Comparison of ENCODE assay signal across 4 fruit fly cellular contexts in the genomic region with DNA sequence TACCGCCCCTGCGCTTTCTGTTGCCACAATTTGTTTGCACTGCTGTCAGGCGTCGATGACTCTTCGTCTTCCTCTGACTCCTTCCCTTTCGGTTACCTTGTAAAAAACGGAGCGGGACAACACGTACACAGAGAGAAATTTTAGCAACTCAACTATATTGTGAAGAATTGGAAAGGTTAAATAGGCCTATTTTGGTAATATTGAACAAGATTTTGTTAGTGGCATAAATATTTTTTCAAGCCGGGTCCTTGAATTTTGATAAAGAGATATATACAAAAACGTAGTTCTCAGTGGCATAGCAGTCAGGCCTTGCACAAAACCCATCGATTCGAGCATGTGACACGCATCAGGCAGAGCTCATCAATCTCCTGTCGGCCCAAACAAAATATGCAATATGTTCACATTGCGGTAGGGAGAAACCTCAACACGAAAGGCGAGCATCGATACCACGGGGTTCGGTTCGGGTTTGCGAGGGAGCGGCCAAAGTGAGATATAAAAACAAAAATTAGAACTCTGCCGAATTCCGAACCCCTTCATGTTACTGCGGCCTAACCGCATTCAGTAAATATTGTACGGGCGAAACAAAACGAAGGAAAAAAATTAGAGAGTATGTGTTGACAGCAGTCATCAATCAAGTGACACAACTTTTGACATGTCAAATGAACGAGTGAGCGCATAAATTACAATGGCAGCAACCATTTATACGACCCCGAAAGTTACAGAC.
TF ChIP-seq lines count a peak whose summit lies in the region.

No protein-coding gene starts in this region.

- peak; percentile 31 for TF ChIP-seq CTCF in whole organism, embryonic (GFP tag; optimal IDR thresholded peaks at IDR 0.05; lab: Kevin White, UChicago)

TF ChIP-seq in whole organism, embryonic, 481 proteins besides CTCF, POLR2A, EP300 and RAD21 (continues in another document):
- no peak for TF ChIP-seq CG4707 (GFP tag; optimal IDR thresholded peaks at IDR 0.05; lab: Kevin White, UChicago)
- TF ChIP-seq CG18619 (GFP tag; optimal IDR thresholded peaks at IDR 0.05; lab: Kevin White, UChicago) = peak; percentile 58
- TF ChIP-seq Gug (GFP tag; IDR thresholded peaks at IDR 0.05; lab: Robert Waterston, UW) = peak; percentile 58; the same call in 3 of the 4 replicates
- TF ChIP-seq CG16815 (GFP tag; optimal IDR thresholded peaks at IDR 0.05; lab: Kevin White, UChicago) = peak; percentile 80
- no peak for TF ChIP-seq inv (GFP tag; IDR thresholded peaks at IDR 0.05; lab: Robert Waterston, UW; ENCODE audit: partially characterized antibody)
- peak; percentile 68; the same call in 2 of the 3 replicates for TF ChIP-seq Optix (GFP tag; IDR thresholded peaks at IDR 0.05; lab: Robert Waterston, UW)
- peak; percentile 56; the same call in 1 of the 2 replicates for TF ChIP-seq CG7372 (GFP tag; IDR thresholded peaks at IDR 0.05; lab: Robert Waterston, UW)
- TF ChIP-seq CG12769 (tag; optimal IDR thresholded peaks at IDR 0.05; lab: Kevin White, UChicago) = peak; percentile 32
- TF ChIP-seq Bdp1 (GFP tag; optimal IDR thresholded peaks at IDR 0.05; lab: Kevin White, UChicago) = peak; percentile 42
- no peak for TF ChIP-seq fru (optimal IDR thresholded peaks at IDR 0.05; lab: Kevin White, UChicago)
- peak; percentile 9 for TF ChIP-seq Sry-β (GFP tag; optimal IDR thresholded peaks at IDR 0.05; lab: Kevin White, UChicago)
- no peak for TF ChIP-seq h (optimal IDR thresholded peaks at IDR 0.05; lab: Kevin White, UChicago)
- peak; percentile 5 for TF ChIP-seq run (tag; optimal IDR thresholded peaks at IDR 0.05; lab: Kevin White, UChicago)
- no peak for TF ChIP-seq jigr1 (GFP tag; IDR thresholded peaks at IDR 0.05; lab: Robert Waterston, UW)
- no peak for TF ChIP-seq CG16813 (GFP tag; IDR thresholded peaks at IDR 0.05; lab: Robert Waterston, UW; ENCODE audit: partially characterized antibody)
- TF ChIP-seq CG3407 (GFP tag; optimal IDR thresholded peaks at IDR 0.05; lab: Kevin White, UChicago) = no peak
- peak; percentile 94 for TF ChIP-seq dmrt11E (tag; optimal IDR thresholded peaks at IDR 0.05; lab: Kevin White, UChicago)
- TF ChIP-seq CG2199 (GFP tag; IDR thresholded peaks at IDR 0.05; lab: Robert Waterston, UW) = 0 out of 3 replicates have a peak, but pooled peaks have one; percentile 52
- TF ChIP-seq Nf-YB (GFP tag; optimal IDR thresholded peaks at IDR 0.05; lab: Kevin White, UChicago) = peak; percentile 34

TF ChIP-seq in whole organism, prepupa, 60 proteins besides CTCF, POLR2A, EP300 and RAD21 (continues in another document):
- TF ChIP-seq CG1621 (tag; optimal IDR thresholded peaks at IDR 0.05; lab: Kevin White, UChicago) (peak; percentile 83), vri (GFP tag; optimal IDR thresholded peaks at IDR 0.05; lab: Kevin White, UChicago) (peak; percentile 79), Eip93F (GFP tag; optimal IDR thresholded peaks at IDR 0.05; lab: Kevin White, UChicago) (peak; percentile 79), Hr4 (GFP tag; optimal IDR thresholded peaks at IDR 0.05; lab: Kevin White, UChicago) (peak; percentile 69), CG6163 (GFP tag; IDR thresholded peaks at IDR 0.05; lab: Robert Waterston, UW) (peak; percentile 87), esn (GFP tag; optimal IDR thresholded peaks at IDR 0.05; lab: Kevin White, UChicago) (peak; percentile 88), CG10631 (GFP tag; optimal IDR thresholded peaks at IDR 0.05; lab: Kevin White, UChicago) (peak; percentile 76), cyc (GFP tag; optimal IDR thresholded peaks at IDR 0.05; lab: Kevin White, UChicago) (peak; percentile 90), Hr39 (GFP tag; optimal IDR thresholded peaks at IDR 0.05; lab: Kevin White, UChicago) (peak; percentile 93), CG32006 (GFP tag; optimal IDR thresholded peaks at IDR 0.05; lab: Kevin White, UChicago) (peak; percentile 37), pdm3 (GFP tag; optimal IDR thresholded peaks at IDR 0.05; lab: Kevin White, UChicago) (peak; percentile 66), Lpt (GFP tag; optimal IDR thresholded peaks at IDR 0.05; lab: Kevin White, UChicago) (peak; percentile 11), dsx (GFP tag; optimal IDR thresholded peaks at IDR 0.05; lab: Kevin White, UChicago; ENCODE audit: poor library complexity, severe bottlenecking) (peak; percentile 86), Sox15 (GFP tag; optimal IDR thresholded peaks at IDR 0.05; lab: Kevin White, UChicago) (peak; percentile 73), CG9139 (GFP tag; optimal IDR thresholded peaks at IDR 0.05; lab: Kevin White, UChicago) (peak; percentile 76), CG8632 (GFP tag; optimal IDR thresholded peaks at IDR 0.05; lab: Kevin White, UChicago) (peak; percentile 73), lz (GFP tag; optimal IDR thresholded peaks at IDR 0.05; lab: Kevin White, UChicago) (peak; percentile 87), acj6 (GFP tag; optimal IDR thresholded peaks at IDR 0.05; lab: Kevin White, UChicago) (peak; percentile 65), achi (GFP tag; optimal IDR thresholded peaks at IDR 0.05; lab: Kevin White, UChicago) (peak; percentile 75), eg (GFP tag; IDR thresholded peaks at IDR 0.05; lab: Robert Waterston, UW) (no peak), svp (GFP tag; lab: Kevin White, UChicago) (peak; percentile 96)

TF ChIP-seq in whole organism, pupa, 21 proteins besides CTCF, POLR2A, EP300 and RAD21:
- TF ChIP-seq CG32121 (GFP tag; IDR thresholded peaks at IDR 0.05; lab: Robert Waterston, UW) = peak; percentile 43; the same call in 1 of the 2 replicates
- peak; percentile 83 for TF ChIP-seq CG4496 (GFP tag; IDR thresholded peaks at IDR 0.05; lab: Robert Waterston, UW)
- TF ChIP-seq CG15710 (tag; optimal IDR thresholded peaks at IDR 0.05; lab: Kevin White, UChicago) = peak; percentile 74
- peak; percentile 68 for TF ChIP-seq Pif1A (GFP tag; optimal IDR thresholded peaks at IDR 0.05; lab: Kevin White, UChicago)
- peak; percentile 70 for TF ChIP-seq CG14655 (GFP tag; optimal IDR thresholded peaks at IDR 0.05; lab: Kevin White, UChicago)
- TF ChIP-seq gl (tag; optimal IDR thresholded peaks at IDR 0.05; lab: Kevin White, UChicago) = peak; percentile 69
- peak; percentile 72 for TF ChIP-seq EcR (GFP tag; optimal IDR thresholded peaks at IDR 0.05; lab: Kevin White, UChicago)
- no peak for TF ChIP-seq rn (GFP tag; IDR thresholded peaks at IDR 0.05; lab: Robert Waterston, UW)
- TF ChIP-seq CG12605 (GFP tag; IDR thresholded peaks at IDR 0.05; lab: Robert Waterston, UW) = no peak
- peak; percentile 59; the same call in 2 of the 3 replicates for TF ChIP-seq fd96Ca (GFP tag; IDR thresholded peaks at IDR 0.05; lab: Robert Waterston, UW)
- peak; percentile 67 for TF ChIP-seq D1 (tag; optimal IDR thresholded peaks at IDR 0.05; lab: Kevin White, UChicago)
- peak; percentile 79 for TF ChIP-seq CG9948 (tag; optimal IDR thresholded peaks at IDR 0.05; lab: Kevin White, UChicago)
- TF ChIP-seq CG34367 (tag; optimal IDR thresholded peaks at IDR 0.05; lab: Kevin White, UChicago) = peak; percentile 64
- TF ChIP-seq Ets98B (GFP tag; IDR thresholded peaks at IDR 0.05; lab: Robert Waterston, UW) = peak; percentile 30; the same call in 1 of the 2 replicates
- TF ChIP-seq Snoo (tag; optimal IDR thresholded peaks at IDR 0.05; lab: Kevin White, UChicago) = peak; percentile 90
- TF ChIP-seq CG10348 (GFP tag; IDR thresholded peaks at IDR 0.05; lab: Robert Waterston, UW) = no peak
- TF ChIP-seq Pif1B (GFP tag; optimal IDR thresholded peaks at IDR 0.05; lab: Kevin White, UChicago) = peak; percentile 78
- TF ChIP-seq CG8159 (tag; optimal IDR thresholded peaks at IDR 0.05; lab: Kevin White, UChicago) = peak; percentile 90
- TF ChIP-seq CG17806 (tag; optimal IDR thresholded peaks at IDR 0.05; lab: Kevin White, UChicago) = peak; percentile 85
- TF ChIP-seq CG13204 (GFP tag; optimal IDR thresholded peaks at IDR 0.05; lab: Kevin White, UChicago) = peak; percentile 49
- TF ChIP-seq CG8301 (tag; optimal IDR thresholded peaks at IDR 0.05; lab: Kevin White, UChicago) = peak; percentile 66

TF ChIP-seq in whole organism, wandering third instar larva, 38 proteins besides CTCF, POLR2A, EP300 and RAD21 (continues in another document):
- TF ChIP-seq Myc (optimal IDR thresholded peaks at IDR 0.05; lab: Kevin White, UChicago) = no peak
- peak; percentile 85 for TF ChIP-seq sage (GFP tag; optimal IDR thresholded peaks at IDR 0.05; lab: Kevin White, UChicago)
- peak; percentile 94 for TF ChIP-seq fru (GFP tag; optimal IDR thresholded peaks at IDR 0.05; lab: Kevin White, UChicago)
- peak; percentile 70 for TF ChIP-seq GATAd (GFP tag; optimal IDR thresholded peaks at IDR 0.05; lab: Kevin White, UChicago)
- no peak for TF ChIP-seq Hr78 (GFP tag; optimal IDR thresholded peaks at IDR 0.05; lab: Kevin White, UChicago)
- TF ChIP-seq Sp1 (GFP tag; optimal IDR thresholded peaks at IDR 0.05; lab: Kevin White, UChicago) = peak; percentile 89
- TF ChIP-seq Dfd (GFP tag; optimal IDR thresholded peaks at IDR 0.05; lab: Kevin White, UChicago) = no peak
- peak; percentile 69 for TF ChIP-seq CrebA (GFP tag; optimal IDR thresholded peaks at IDR 0.05; lab: Kevin White, UChicago; ENCODE audit: borderline replicate concordance)
- TF ChIP-seq OdsH (GFP tag; optimal IDR thresholded peaks at IDR 0.05; lab: Kevin White, UChicago) = peak; percentile 93
- peak; percentile 60 to 94 for TF ChIP-seq foxo (GFP tag; optimal IDR thresholded peaks at IDR 0.05; lab: Kevin White, UChicago)
- TF ChIP-seq CG32264 (GFP tag; optimal IDR thresholded peaks at IDR 0.05; lab: Kevin White, UChicago) = peak; percentile 85
- peak; percentile 83 for TF ChIP-seq dmrt93B (GFP tag; optimal IDR thresholded peaks at IDR 0.05; lab: Kevin White, UChicago)
- no peak for TF ChIP-seq pan (optimal IDR thresholded peaks at IDR 0.05; lab: Kevin White, UChicago)
- peak; percentile 88 for TF ChIP-seq brk (GFP tag; optimal IDR thresholded peaks at IDR 0.05; lab: Kevin White, UChicago)
- peak; percentile 83 for TF ChIP-seq Hnf4 (GFP tag; optimal IDR thresholded peaks at IDR 0.05; lab: Kevin White, UChicago)
- TF ChIP-seq psq (GFP tag; optimal IDR thresholded peaks at IDR 0.05; lab: Kevin White, UChicago) = peak; percentile 85
- peak; percentile 60 for TF ChIP-seq tai (GFP tag; optimal IDR thresholded peaks at IDR 0.05; lab: Kevin White, UChicago)
- TF ChIP-seq br (GFP tag; optimal IDR thresholded peaks at IDR 0.05; lab: Kevin White, UChicago) = peak; percentile 88
- peak; percentile 85 for TF ChIP-seq woc (GFP tag; optimal IDR thresholded peaks at IDR 0.05; lab: Kevin White, UChicago)
- TF ChIP-seq ey (GFP tag; optimal IDR thresholded peaks at IDR 0.05; lab: Kevin White, UChicago) = peak; percentile 95
- peak; percentile 93 for TF ChIP-seq HLH106 (tag; optimal IDR thresholded peaks at IDR 0.05; lab: Kevin White, UChicago)
- TF ChIP-seq dsf (GFP tag; optimal IDR thresholded peaks at IDR 0.05; lab: Kevin White, UChicago; ENCODE audit: borderline replicate concordance) = peak; percentile 7
- no peak for TF ChIP-seq usp (GFP tag; optimal IDR thresholded peaks at IDR 0.05; lab: Kevin White, UChicago)
- TF ChIP-seq CG9705 (GFP tag; optimal IDR thresholded peaks at IDR 0.05; lab: Kevin White, UChicago) = peak; percentile 81
- TF ChIP-seq rgr (GFP tag; optimal IDR thresholded peaks at IDR 0.05; lab: Kevin White, UChicago) = peak; percentile 93
- TF ChIP-seq sv (GFP tag; optimal IDR thresholded peaks at IDR 0.05; lab: Kevin White, UChicago) = peak; percentile 24
